Worm (Caenorhabditis elegans) whole organism, L2 larva: ENCODE measurements around the gene fbxa-6.

ENCODE experiments used
- R02D3.7 ChIP-seq: fragments of 150-350 bp; optimal IDR thresholded peaks from 2 replicates; lab custom pipeline; 2014; ENCODE audit warnings: missing biosample characterization, missing genetic modification characterization
- Y55F3AM.14 ChIP-seq: fragments of 200-800 bp; sonication (Bioruptor generic); optimal IDR thresholded peaks from 2 replicates; lab custom pipeline; 2018; ENCODE audit warnings: mild to moderate bottlenecking, missing genetic modification characterization, missing compliant biosample characterization
- ZK546.5 ChIP-seq: sonication (generic microtip); optimal IDR thresholded peaks from 2 replicates; lab custom pipeline; 2017; ENCODE audit warnings: missing biosample characterization, missing genetic modification characterization
- alr-1 ChIP-seq: fragments of 150-350 bp; optimal IDR thresholded peaks from 2 replicates; lab custom pipeline; 2014; ENCODE audit warnings: missing biosample characterization, missing genetic modification characterization
- ceh-16 ChIP-seq: fragments of 150-350 bp; optimal IDR thresholded peaks from 2 replicates; lab custom pipeline; 2014; ENCODE audit warnings: missing biosample characterization, missing genetic modification characterization
- ceh-82 ChIP-seq: fragments of 150-350 bp; optimal IDR thresholded peaks from 2 replicates; lab custom pipeline; 2014; ENCODE audit warnings: missing biosample characterization, missing genetic modification characterization
- crh-2 ChIP-seq: sonication (generic microtip); optimal IDR thresholded peaks from 2 replicates; lab custom pipeline; 2017; ENCODE audit warnings: missing biosample characterization, missing genetic modification characterization
- dmd-4 ChIP-seq: sonication (generic microtip); optimal IDR thresholded peaks from 2 replicates; lab custom pipeline; 2017; ENCODE audit warnings: missing biosample characterization, missing genetic modification characterization
- egl-27 ChIP-seq: sonication (generic microtip); optimal IDR thresholded peaks from 3 replicates; lab custom pipeline; 2017; ENCODE audit warnings: missing biosample characterization, missing genetic modification reagents, missing genetic modification characterization
- elt-1 ChIP-seq: fragments of 150-350 bp; optimal IDR thresholded peaks from 2 replicates; lab custom pipeline; 2014; ENCODE audit warnings: missing biosample characterization, missing genetic modification characterization
- elt-3 ChIP-seq: sonication (generic microtip); optimal IDR thresholded peaks from 2 replicates; lab custom pipeline; 2017; ENCODE audit warnings: missing biosample characterization, missing genetic modification characterization
- fos-1 ChIP-seq: fragments of 150-350 bp; optimal IDR thresholded peaks from 2 replicates; lab custom pipeline; 2014; ENCODE audit warnings: missing biosample characterization, missing genetic modification characterization
- gmeb-1 ChIP-seq: fragments of 150-350 bp; optimal IDR thresholded peaks from 2 replicates; lab custom pipeline; 2014; ENCODE audit warnings: missing biosample characterization, missing genetic modification characterization
- lin-11 ChIP-seq: fragments of 150-350 bp; sonication (generic microtip); optimal IDR thresholded peaks from 2 replicates; lab custom pipeline; 2014; ENCODE audit warnings: missing biosample characterization, missing genetic modification characterization, inconsistent platforms, mixed read lengths
- lin-13 ChIP-seq: fragments of 150-350 bp; optimal IDR thresholded peaks from 2 replicates; lab custom pipeline; 2014; ENCODE audit warnings: missing biosample characterization, missing genetic modification reagents, missing genetic modification characterization
- lin-39 ChIP-seq: fragments of 150-350 bp; optimal IDR thresholded peaks from 2 replicates; lab custom pipeline; 2014; ENCODE audit warnings: missing biosample characterization, missing genetic modification reagents, missing genetic modification characterization
- lsy-2 ChIP-seq, 2 experiments: fragments of 150-350 bp in 1 of 2; sonication (generic microtip) in 1 of 2; optimal IDR thresholded peaks; 2 replicates each; lab custom pipeline; 2014 to 2017; ENCODE audit warnings: missing biosample characterization in 2 of 2, missing genetic modification characterization in 2 of 2
- mab-5 ChIP-seq: fragments of 150-350 bp; optimal IDR thresholded peaks from 2 replicates; lab custom pipeline; 2014; ENCODE audit warnings: missing biosample characterization, missing genetic modification characterization
- nhr-129 ChIP-seq: fragments of 150-350 bp; optimal IDR thresholded peaks from 2 replicates; lab custom pipeline; 2014; ENCODE audit warnings: missing biosample characterization, missing genetic modification characterization
- nhr-21 ChIP-seq: fragments of 150-350 bp; optimal IDR thresholded peaks from 2 replicates; lab custom pipeline; 2014; ENCODE audit warnings: missing biosample characterization, missing genetic modification characterization
- nhr-237 ChIP-seq: fragments of 150-350 bp; optimal IDR thresholded peaks from 2 replicates; lab custom pipeline; 2014; ENCODE audit warnings: missing biosample characterization, missing genetic modification characterization
- nhr-25 ChIP-seq: fragments of 150-350 bp; sonication (generic microtip); optimal IDR thresholded peaks from 3 replicates; lab custom pipeline; 2014; ENCODE audit warnings: missing biosample characterization, missing genetic modification characterization
- nhr-6 ChIP-seq: fragments of 150-350 bp; optimal IDR thresholded peaks from 2 replicates; lab custom pipeline; 2014; ENCODE audit warnings: missing biosample characterization, missing genetic modification characterization
- nhr-77 ChIP-seq: fragments of 150-350 bp; optimal IDR thresholded peaks from 2 replicates; lab custom pipeline; 2014; ENCODE audit warnings: missing biosample characterization, missing genetic modification characterization
- peb-1 ChIP-seq: fragments of 150-350 bp; optimal IDR thresholded peaks from 2 replicates; lab custom pipeline; 2014; ENCODE audit warnings: missing biosample characterization, missing genetic modification characterization
- skn-1 ChIP-seq: sonication (generic microtip); optimal IDR thresholded peaks from 2 replicates; lab custom pipeline; 2017; ENCODE audit warnings: missing biosample characterization, missing genetic modification characterization
- sma-3 ChIP-seq: sonication (generic microtip); optimal IDR thresholded peaks from 2 replicates; lab custom pipeline; 2016; ENCODE audit warnings: missing genetic modification reagents, missing genetic modification characterization, missing compliant biosample characterization
- sma-9 ChIP-seq, 2 experiments: fragments of 150-350 bp in 1 of 2; sonication (generic microtip) in 1 of 2; optimal IDR thresholded peaks; 2 replicates each; lab custom pipeline; 2014 to 2016; ENCODE audit warnings: missing genetic modification characterization in 2 of 2, mild to moderate bottlenecking in 1 of 2, missing biosample characterization in 1 of 2, missing compliant biosample characterization in 1 of 2, missing genetic modification reagents in 1 of 2, moderate library complexity in 1 of 2
- snpc-4 ChIP-seq: fragments of 150-350 bp; optimal IDR thresholded peaks from 2 replicates; lab custom pipeline; 2014; ENCODE audit warnings: missing biosample characterization, missing genetic modification characterization
- unc-39 ChIP-seq: fragments of 150-350 bp; optimal IDR thresholded peaks from 2 replicates; lab custom pipeline; 2014; ENCODE audit warnings: missing biosample characterization, missing genetic modification characterization
- unc-55 ChIP-seq: fragments of 150-350 bp; sonication (generic microtip); optimal IDR thresholded peaks from 3 replicates; lab custom pipeline; 2014; ENCODE audit warnings: missing biosample characterization, missing genetic modification reagents, missing genetic modification characterization
- unc-62 ChIP-seq: fragments of 150-350 bp; optimal IDR thresholded peaks from 2 replicates; lab custom pipeline; 2014; ENCODE audit warnings: missing biosample characterization, missing genetic modification reagents, missing genetic modification characterization
- zag-1 ChIP-seq: fragments of 150-350 bp; optimal IDR thresholded peaks from 2 replicates; lab custom pipeline; 2014; ENCODE audit warnings: missing biosample characterization, missing genetic modification characterization
- ztf-11 ChIP-seq: sonication (generic microtip); optimal IDR thresholded peaks from 2 replicates; lab custom pipeline; 2017; ENCODE audit warnings: missing biosample characterization, missing genetic modification characterization

fbxa-6 gene

DNA sequence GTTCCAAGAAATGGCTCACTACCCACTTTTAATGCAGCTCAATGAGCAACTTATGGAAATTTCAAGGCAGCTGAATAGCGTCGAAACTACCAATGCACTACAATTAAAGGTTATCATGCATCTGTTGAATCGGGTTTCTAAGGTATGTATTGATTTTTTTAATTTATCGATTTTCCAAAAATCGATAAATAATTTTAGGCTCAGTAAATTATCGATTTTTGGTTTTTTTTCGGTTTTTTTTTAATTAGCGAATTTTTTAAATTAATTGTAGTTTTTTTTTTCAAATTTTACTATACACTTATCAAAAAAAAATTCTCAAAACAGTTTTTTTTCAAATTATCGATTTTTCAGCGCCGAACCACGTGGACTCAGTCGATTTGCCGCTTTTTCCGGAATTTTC lies 13.9 kb upstream of the fbxa-6 start:
- TF ChIP-seq unc-62 = no peak

DNA sequence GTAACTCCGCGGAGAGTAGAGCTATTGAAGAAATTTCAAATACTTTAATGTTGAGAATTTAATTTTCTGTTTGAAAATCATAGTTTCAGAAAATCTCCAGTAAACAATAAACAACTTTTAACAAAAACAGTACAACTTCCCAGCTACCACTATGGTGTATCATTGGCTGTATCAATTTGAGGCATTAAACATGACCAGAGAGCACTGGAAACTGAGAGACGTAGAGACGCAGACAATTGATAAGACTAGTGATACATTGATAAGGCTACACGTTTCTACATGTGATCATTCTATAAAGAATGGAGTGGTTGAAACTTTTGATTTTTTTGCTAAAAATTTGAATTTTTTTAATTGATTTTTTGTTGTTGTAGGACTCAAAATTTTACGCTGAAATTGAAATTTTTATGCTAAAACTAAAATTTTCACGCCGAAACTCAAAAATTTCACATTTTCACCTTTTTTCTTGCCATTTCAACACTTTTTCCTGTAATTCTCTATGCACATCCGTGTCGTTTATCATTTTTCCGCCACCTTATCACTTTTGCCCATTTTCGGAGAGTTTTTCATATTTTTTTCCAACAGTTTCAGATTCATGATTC lies 12.4 kb upstream of the fbxa-6 start, which contains the start of gene H10E21.1:
TSS of gene H10E21.1 (plus strand) at position 549 of the 599 bp plus-strand sequence.
- no peak for TF ChIP-seq dmd-4 (tag; lab: Kevin White, UChicago)
- peak; percentile 50 for TF ChIP-seq gmeb-1 (tag; lab: Kevin White, UChicago)
- TF ChIP-seq nhr-77 (tag; lab: Kevin White, UChicago) = no peak
- TF ChIP-seq zag-1 (tag; lab: Kevin White, UChicago) = no peak
- peak; percentile 59 for TF ChIP-seq nhr-25
- peak; percentile 95 for TF ChIP-seq fos-1 (tag; lab: Kevin White, UChicago)
- TF ChIP-seq lin-39 = no peak
- TF ChIP-seq sma-9 (GFP tag; optimal IDR thresholded peaks at IDR 0.05; lab: Kevin White, UChicago) = peak; percentile 17
- TF ChIP-seq sma-9 (tag; optimal IDR thresholded peaks at IDR 0.05; lab: Kevin White, UChicago) = no peak
- TF ChIP-seq sma-3 = peak; percentile 31
- no peak for TF ChIP-seq elt-3
- peak; percentile 60 for TF ChIP-seq crh-2 (tag; lab: Kevin White, UChicago)
- no peak for TF ChIP-seq nhr-21 (tag; lab: Kevin White, UChicago)
- TF ChIP-seq ztf-11 (tag; lab: Kevin White, UChicago) = no peak
- TF ChIP-seq, all 48 proteins: peak for 6

DNA sequence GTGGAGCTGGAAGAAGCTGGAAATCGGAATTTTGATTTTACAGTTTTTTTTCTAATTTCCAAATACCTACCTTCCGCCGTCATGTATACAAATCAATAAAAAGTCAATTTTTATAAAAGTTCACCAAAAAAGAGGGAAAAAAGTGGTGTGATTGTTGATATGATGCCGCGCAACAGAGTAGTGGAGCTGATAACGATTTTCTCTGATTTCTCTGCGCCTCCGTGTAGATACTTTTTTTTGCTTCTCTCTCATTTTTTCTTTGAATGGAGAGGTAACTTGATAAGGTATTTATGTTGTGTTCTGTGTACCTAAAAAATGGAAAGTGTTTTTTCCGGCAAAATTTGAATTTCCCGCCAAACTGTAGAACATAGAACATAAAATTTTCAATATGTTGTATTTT lies 11.8 kb upstream of the fbxa-6 start, which contains the start of gene nhr-80:
TSS of gene nhr-80 (minus strand) at position 199 of the 400 bp plus-strand sequence.
- TF ChIP-seq crh-2 (tag; lab: Kevin White, UChicago) = peak; percentile 67
- peak; percentile 63 for TF ChIP-seq sma-9 (GFP tag; optimal IDR thresholded peaks at IDR 0.05; lab: Kevin White, UChicago)
- no peak for TF ChIP-seq sma-9 (tag; optimal IDR thresholded peaks at IDR 0.05; lab: Kevin White, UChicago)
- TF ChIP-seq ZK546.5 (tag; lab: Kevin White, UChicago) = no peak
- no peak for TF ChIP-seq elt-3
- peak; percentile 32 for TF ChIP-seq sma-3
- no peak for TF ChIP-seq nhr-21 (tag; lab: Kevin White, UChicago)
- no peak for TF ChIP-seq lin-11 (tag; lab: Kevin White, UChicago)
- TF ChIP-seq mab-5 (tag; lab: Kevin White, UChicago) = no peak
- no peak for TF ChIP-seq alr-1 (tag; lab: Kevin White, UChicago)
- TF ChIP-seq fos-1 (tag; lab: Kevin White, UChicago) = peak; percentile 78
- TF ChIP-seq nhr-129 = no peak
- no peak for TF ChIP-seq unc-39 (tag; lab: Kevin White, UChicago)
- no peak for TF ChIP-seq unc-55 (GFP tag; lab: Kevin White, UChicago)
- TF ChIP-seq ceh-82 (tag; lab: Kevin White, UChicago) = no peak
- TF ChIP-seq lsy-2 (tag; optimal IDR thresholded peaks at IDR 0.05; lab: Kevin White, UChicago) = no peak
- TF ChIP-seq nhr-237 (tag; lab: Kevin White, UChicago) = no peak
- TF ChIP-seq peb-1 (tag; lab: Kevin White, UChicago) = no peak

DNA sequence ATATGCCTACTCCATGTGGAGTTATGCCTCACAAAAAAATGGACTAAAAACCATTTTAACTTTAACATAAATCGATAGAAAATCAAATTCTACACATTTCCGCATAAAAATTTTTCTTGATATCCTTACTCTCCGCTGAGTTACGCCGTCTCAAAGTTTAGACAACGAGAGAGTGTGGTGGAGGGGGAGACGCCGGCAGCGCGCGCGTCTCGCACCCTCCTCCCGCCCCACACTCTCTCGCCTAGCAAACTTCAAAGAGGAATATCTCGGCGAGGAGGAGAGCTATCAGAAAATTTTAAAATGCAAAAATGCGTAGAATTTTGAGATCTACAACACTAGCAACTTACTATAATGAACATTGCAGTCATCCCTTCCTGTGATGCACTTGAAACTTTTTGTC lies 11.3 kb upstream of the fbxa-6 start:
- no peak for TF ChIP-seq snpc-4 (tag; lab: Kevin White, UChicago)
- TF ChIP-seq ZK546.5 (tag; lab: Kevin White, UChicago) = no peak
- no peak for TF ChIP-seq nhr-129
- no peak for TF ChIP-seq lin-13 (GFP tag; lab: Kevin White, UChicago)
- no peak for TF ChIP-seq crh-2 (tag; lab: Kevin White, UChicago)
- TF ChIP-seq nhr-237 (tag; lab: Kevin White, UChicago) = no peak
- no peak for TF ChIP-seq ceh-82 (tag; lab: Kevin White, UChicago)
- no peak for TF ChIP-seq fos-1 (tag; lab: Kevin White, UChicago)
- no peak for TF ChIP-seq lin-11 (tag; lab: Kevin White, UChicago)
- no peak for TF ChIP-seq sma-3
- no peak for TF ChIP-seq dmd-4 (tag; lab: Kevin White, UChicago)
- TF ChIP-seq nhr-25 = no peak
- TF ChIP-seq elt-1 (tag; lab: Kevin White, UChicago) = no peak
- no peak for TF ChIP-seq egl-27 (tag; lab: Kevin White, UChicago)
- TF ChIP-seq R02D3.7 (tag; lab: Kevin White, UChicago) = no peak
- no peak for TF ChIP-seq nhr-6 (tag; lab: Kevin White, UChicago)
- TF ChIP-seq ceh-16 (tag; lab: Kevin White, UChicago) = no peak
- no peak for TF ChIP-seq Y55F3AM.14 (GFP tag; lab: Kevin White, UChicago)
- TF ChIP-seq skn-1 (tag; lab: Kevin White, UChicago) = no peak
- no peak for TF ChIP-seq peb-1 (tag; lab: Kevin White, UChicago)
